Worm (Caenorhabditis elegans) whole organism, midembryonic: ENCODE measurements around the gene bus-5.

ENCODE experiments used
- cog-1 ChIP-seq: sonication (generic microtip); optimal IDR thresholded peaks from 2 replicates; lab custom pipeline; 2016; ENCODE audit warnings: missing genetic modification characterization, missing compliant biosample characterization
- flt-1 ChIP-seq: fragments of 200-800 bp; sonication (Bioruptor generic); IDR thresholded peaks from 2 replicates; pipeline ENCODE4 v1.3.6; 2022; ENCODE audit warnings: missing genetic modification characterization, missing compliant biosample characterization
- klf-2 ChIP-seq: fragments of 200-800 bp; sonication (Bioruptor generic); conservative IDR thresholded peaks from 2 replicates; pipeline ENCODE4 v1.3.6; 2022; ENCODE audit warnings: missing genetic modification reagents, missing genetic modification characterization, missing compliant biosample characterization
- tab-1 ChIP-seq: fragments of 200-800 bp; sonication (Bioruptor generic); IDR thresholded peaks from 2 replicates; pipeline ENCODE4 v1.3.6; 2022; ENCODE audit warnings: missing genetic modification characterization, missing compliant biosample characterization

DNA sequence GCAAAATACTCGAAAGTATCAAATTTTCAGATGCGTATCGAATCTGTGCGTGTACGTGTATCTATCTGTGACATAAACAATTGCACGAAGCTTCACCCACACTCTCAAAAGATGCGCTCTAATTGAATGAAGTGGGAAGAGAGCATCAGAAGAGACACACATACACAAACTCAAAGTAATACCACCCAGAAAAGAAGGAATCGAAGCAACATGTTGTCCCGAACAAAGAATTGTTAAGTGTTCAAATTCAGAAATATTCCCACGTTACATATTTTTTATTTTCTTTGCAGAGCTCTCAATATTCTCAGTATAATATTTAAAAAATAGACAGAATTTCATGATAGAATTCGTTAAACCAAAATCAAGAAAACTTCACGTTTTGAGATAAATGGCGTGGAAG is 24.0 kb upstream of the bus-5 start:
- TF ChIP-seq cog-1 (tag; lab: Kevin White, UChicago) (no peak), flt-1 (GFP tag; lab: Robert Waterston, UW) (no peak), klf-2 (GFP tag; lab: Robert Waterston, UW) (no peak), tab-1 (GFP tag; lab: Robert Waterston, UW) (no peak)
